Worm (Caenorhabditis elegans): ENCODE measurements around the gene F28A12.3.

- TF ChIP-seq him-1 (tag; optimal IDR thresholded peaks at IDR 0.05) (no peak), W03F9.2 (tag; optimal IDR thresholded peaks at IDR 0.05) (peak; percentile 36), dao-5 (tag; optimal IDR thresholded peaks at IDR 0.05) (no peak)
Observed at ce11 chrV:8651007-8651711, 10.0 kb upstream of the F28A12.3 start.

All from whole organism, L4/young adult.